Fruit fly (Drosophila melanogaster) whole organism, embryonic: ENCODE data around the gene CG12081.

Experiments
- ATbp ChIP-seq: fragments of 200-800 bp; sonication (Bioruptor generic); optimal IDR thresholded peaks from 2 replicates; lab custom pipeline; 2017; ENCODE audit warnings: missing biosample characterization, mild to moderate bottlenecking, missing genetic modification characterization, missing genetic modification reagents
- Antp ChIP-seq: fragments of 200-800 bp; sonication (Bioruptor generic); optimal IDR thresholded peaks from 3 replicates; lab custom pipeline; 2016; ENCODE audit warnings: missing biosample characterization, missing genetic modification characterization
- Asciz ChIP-seq: fragments of 200-800 bp; sonication (Bioruptor generic); optimal IDR thresholded peaks from 2 replicates; lab custom pipeline; 2017; ENCODE audit warnings: missing biosample characterization, mild to moderate bottlenecking, missing genetic modification characterization, missing genetic modification reagents
- CG1024 ChIP-seq: fragments of 200-800 bp; sonication (Bioruptor generic); IDR thresholded peaks from 2 replicates; pipeline ENCODE4 v1.3.6; 2022; ENCODE audit warnings: missing biosample characterization, missing genetic modification characterization
- CG11695 ChIP-seq: fragments of 200-800 bp; sonication (Bioruptor generic); IDR thresholded peaks from 3 replicates; pipeline ENCODE4 v1.3.6; 2022; ENCODE audit warnings: missing biosample characterization, missing genetic modification characterization
- CG12219 ChIP-seq: fragments of 200-800 bp; sonication (Bioruptor generic); optimal IDR thresholded peaks from 3 replicates; lab custom pipeline; 2018; ENCODE audit warnings: missing biosample characterization, mild to moderate bottlenecking, missing genetic modification characterization
- CG12942 ChIP-seq: fragments of 200-800 bp; sonication (Bioruptor generic); optimal IDR thresholded peaks from 3 replicates; lab custom pipeline; 2016; ENCODE audit warnings: missing biosample characterization, missing genetic modification characterization
- CG15479 ChIP-seq: fragments of 200-800 bp; sonication (Bioruptor generic); optimal IDR thresholded peaks from 3 replicates; lab custom pipeline; 2019; ENCODE audit warnings: missing biosample characterization, mild to moderate bottlenecking, missing genetic modification characterization, moderate library complexity
- CG1602 ChIP-seq: fragments of 200-800 bp; sonication (Bioruptor generic); optimal IDR thresholded peaks from 3 replicates; lab custom pipeline; 2016; ENCODE audit warnings: missing biosample characterization, missing genetic modification characterization
- CG1603 ChIP-seq: fragments of 200-800 bp; sonication (Bioruptor generic); optimal IDR thresholded peaks from 2 replicates; lab custom pipeline; 2019; ENCODE audit warnings: missing biosample characterization, mild to moderate bottlenecking, missing genetic modification characterization, moderate library complexity
- CG17802 ChIP-seq: fragments of 200-800 bp; sonication (Bioruptor generic); optimal IDR thresholded peaks from 2 replicates; lab custom pipeline; 2018; ENCODE audit warnings: missing biosample characterization, mild to moderate bottlenecking, missing genetic modification characterization, moderate library complexity
- CG18262 ChIP-seq: fragments of 200-800 bp; optimal IDR thresholded peaks from 3 replicates; lab custom pipeline; 2019; ENCODE audit warnings: missing biosample characterization, mild to moderate bottlenecking, missing genetic modification characterization, moderate library complexity
- CG18764 ChIP-seq: fragments of 200-800 bp; sonication (Bioruptor generic); optimal IDR thresholded peaks from 3 replicates; lab custom pipeline; 2016; ENCODE audit warnings: missing biosample characterization, missing genetic modification characterization
- CG2202 ChIP-seq: fragments of 200-800 bp; sonication (Bioruptor generic); optimal IDR thresholded peaks from 2 replicates; lab custom pipeline; 2018; ENCODE audit warnings: missing biosample characterization, mild to moderate bottlenecking, missing genetic modification characterization
- CG30431 ChIP-seq: fragments of 200-800 bp; sonication (Bioruptor generic); optimal IDR thresholded peaks from 2 replicates; lab custom pipeline; 2017; ENCODE audit warnings: missing biosample characterization, missing genetic modification characterization
- CG31224 ChIP-seq: fragments of 200-800 bp; sonication (Bioruptor generic); IDR thresholded peaks from 2 replicates; pipeline ENCODE4 v1.3.6; 2022; ENCODE audit warnings: missing biosample characterization, missing genetic modification characterization
- CG34376 ChIP-seq: fragments of 200-800 bp; sonication (Bioruptor generic); optimal IDR thresholded peaks from 2 replicates; lab custom pipeline; 2018; ENCODE audit warnings: missing biosample characterization, mild to moderate bottlenecking, missing genetic modification characterization
- CG4404 ChIP-seq: fragments of 200-800 bp; sonication (Bioruptor generic); IDR thresholded peaks from 2 replicates; pipeline ENCODE4 v1.3.6; 2022; ENCODE audit warnings: missing biosample characterization, missing genetic modification characterization
- CG5180 ChIP-seq: fragments of 200-800 bp; sonication (Bioruptor generic); optimal IDR thresholded peaks from 3 replicates; lab custom pipeline; 2017; ENCODE audit warnings: missing biosample characterization, missing genetic modification characterization, mild to moderate bottlenecking, moderate library complexity, missing genetic modification reagents
- CG6683 ChIP-seq: fragments of 200-800 bp; sonication (Bioruptor generic); optimal IDR thresholded peaks from 2 replicates; lab custom pipeline; 2017; ENCODE audit warnings: missing biosample characterization, mild to moderate bottlenecking, missing genetic modification characterization, missing genetic modification reagents
- CG6854 ChIP-seq: fragments of 200-800 bp; sonication (Bioruptor generic); optimal IDR thresholded peaks from 3 replicates; lab custom pipeline; 2017; ENCODE audit warnings: missing biosample characterization, mild to moderate bottlenecking, missing genetic modification characterization
- D ChIP-seq, 2 experiments: fragments of 200-800 bp in 1 of 2; fragments of >200 bp in 1 of 2; sonication (Bioruptor generic) in 1 of 2; optimal IDR thresholded peaks; 2 replicates in 1 of 2; 3 replicates in 1 of 2; lab custom pipeline; 2017; ENCODE audit warnings: mild to moderate bottlenecking in 1 of 2, missing biosample characterization in 1 of 2, missing genetic modification characterization in 1 of 2, missing genetic modification reagents in 1 of 2
- Dek ChIP-seq: fragments of 200-800 bp; sonication (Bioruptor generic); optimal IDR thresholded peaks from 3 replicates; lab custom pipeline; 2019; ENCODE audit warnings: missing biosample characterization, mild to moderate bottlenecking, missing genetic modification characterization, moderate library complexity
- Dfd ChIP-seq, 2 experiments: fragments of >200 bp; optimal IDR thresholded peaks; 2 replicates each; lab custom pipeline; 2017; ENCODE audit warnings: missing biosample characterization in 2 of 2, missing genetic modification characterization in 2 of 2
- E2f1 ChIP-seq: fragments of 200-800 bp; sonication (Bioruptor generic); IDR thresholded peaks from 2 replicates; pipeline ENCODE4 v1.3.6; 2022; ENCODE audit warnings: missing biosample characterization, missing genetic modification characterization
- Fer3 ChIP-seq: fragments of 200-800 bp; sonication (Bioruptor generic); optimal IDR thresholded peaks from 2 replicates; lab custom pipeline; 2018; ENCODE audit warnings: missing biosample characterization, mild to moderate bottlenecking, missing genetic modification characterization, moderate library complexity
- GATAe ChIP-seq: fragments of 200-800 bp; sonication (Bioruptor generic); conservative IDR thresholded peaks from 2 replicates; pipeline ENCODE4 v1.3.6; 2022; ENCODE audit warnings: missing biosample characterization, missing genetic modification characterization
- Jarid2 ChIP-seq: fragments of 200-800 bp; sonication (Bioruptor generic); optimal IDR thresholded peaks from 3 replicates; lab custom pipeline; 2017; ENCODE audit warnings: mild to moderate bottlenecking, missing biosample characterization, missing genetic modification reagents, missing genetic modification characterization
- Lim3 ChIP-seq: fragments of 200-800 bp; sonication (Bioruptor generic); IDR thresholded peaks from 2 replicates; pipeline ENCODE4 v1.3.6; 2022; ENCODE audit warnings: missing biosample characterization, missing genetic modification characterization
- Lpt ChIP-seq: fragments of >200 bp; optimal IDR thresholded peaks from 2 replicates; lab custom pipeline; 2018; ENCODE audit warnings: missing biosample characterization, missing genetic modification characterization
- NC2α ChIP-seq: fragments of 200-800 bp; sonication (Bioruptor generic); optimal IDR thresholded peaks from 2 replicates; lab custom pipeline; 2016; ENCODE audit warnings: missing biosample characterization, missing genetic modification characterization
- NC2β ChIP-seq: fragments of 200-800 bp; sonication (Bioruptor generic); optimal IDR thresholded peaks from 2 replicates; lab custom pipeline; 2016; ENCODE audit warnings: missing biosample characterization, missing genetic modification characterization
- Nf-YC ChIP-seq: fragments of 200-800 bp; optimal IDR thresholded peaks from 3 replicates; lab custom pipeline; 2019; ENCODE audit warnings: missing biosample characterization, mild to moderate bottlenecking, missing genetic modification characterization, moderate library complexity
- ara ChIP-seq: fragments of 200-800 bp; sonication (Bioruptor generic); IDR thresholded peaks from 2 replicates; pipeline ENCODE4 v1.3.6; 2022; ENCODE audit warnings: missing biosample characterization, missing genetic modification characterization
- bsh ChIP-seq, 2 experiments: fragments of 200-800 bp; sonication (Bioruptor generic); optimal IDR thresholded peaks; 2 replicates each; lab custom pipeline; 2017 to 2018; ENCODE audit warnings: mild to moderate bottlenecking in 2 of 2, missing biosample characterization in 2 of 2, missing genetic modification characterization in 2 of 2, moderate library complexity in 1 of 2
- caup ChIP-seq: fragments of 200-800 bp; sonication (Bioruptor generic); optimal IDR thresholded peaks from 3 replicates; lab custom pipeline; 2017; ENCODE audit warnings: missing biosample characterization, mild to moderate bottlenecking, missing genetic modification characterization, moderate library complexity; ENCODE audit not compliant: severe bottlenecking
- cg ChIP-seq: fragments of 200-800 bp; sonication (Bioruptor generic); optimal IDR thresholded peaks from 3 replicates; lab custom pipeline; 2019; ENCODE audit warnings: missing biosample characterization, mild to moderate bottlenecking, missing genetic modification characterization, moderate library complexity
- chif ChIP-seq, 2 experiments: fragments of 200-800 bp; sonication (Bioruptor generic); optimal IDR thresholded peaks; 3 replicates each; lab custom pipeline; 2016; ENCODE audit warnings: missing biosample characterization in 2 of 2, missing genetic modification characterization in 2 of 2
- crol ChIP-seq: fragments of 200-800 bp; sonication (Bioruptor generic); IDR thresholded peaks from 2 replicates; pipeline ENCODE4 v1.3.6; 2022; ENCODE audit warnings: missing biosample characterization, missing genetic modification characterization
- grau ChIP-seq: fragments of 200-800 bp; optimal IDR thresholded peaks from 3 replicates; lab custom pipeline; 2019; ENCODE audit warnings: missing biosample characterization, mild to moderate bottlenecking, missing genetic modification characterization, moderate library complexity
- grn ChIP-seq: fragments of 200-800 bp; sonication (Bioruptor generic); optimal IDR thresholded peaks from 3 replicates; lab custom pipeline; 2017; ENCODE audit warnings: missing biosample characterization, missing genetic modification characterization
- insv ChIP-seq, 2 experiments: fragments of 200-800 bp; sonication (Bioruptor generic); optimal IDR thresholded peaks; 3 replicates each; lab custom pipeline; 2016 to 2018; ENCODE audit warnings: missing biosample characterization in 2 of 2, missing genetic modification characterization in 2 of 2
- mld ChIP-seq: fragments of 200-800 bp; sonication (Bioruptor generic); IDR thresholded peaks from 3 replicates; pipeline ENCODE4 v1.3.6; 2022; ENCODE audit warnings: missing biosample characterization, missing genetic modification characterization; ENCODE audit not compliant: partially characterized antibody
- oc ChIP-seq: fragments of 200-800 bp; sonication (Bioruptor generic); optimal IDR thresholded peaks from 2 replicates; lab custom pipeline; 2018; ENCODE audit warnings: missing biosample characterization, mild to moderate bottlenecking, missing genetic modification characterization, moderate library complexity
- pros ChIP-seq: fragments of 200-800 bp; sonication (Bioruptor generic); optimal IDR thresholded peaks from 3 replicates; lab custom pipeline; 2019; ENCODE audit warnings: missing biosample characterization, mild to moderate bottlenecking, missing genetic modification characterization, moderate library complexity
- run ChIP-seq: fragments of 200-800 bp; sonication (Bioruptor generic); optimal IDR thresholded peaks from 3 replicates; lab custom pipeline; 2018; ENCODE audit warnings: missing biosample characterization, mild to moderate bottlenecking, missing genetic modification characterization
- tio ChIP-seq: fragments of 200-800 bp; sonication (Bioruptor generic); optimal IDR thresholded peaks from 2 replicates; lab custom pipeline; 2017; ENCODE audit warnings: missing biosample characterization, missing genetic modification characterization, inconsistent platforms
- z ChIP-seq: fragments of 200-800 bp; sonication (Bioruptor generic); IDR thresholded peaks from 3 replicates; pipeline ENCODE4 v1.3.6; 2022; ENCODE audit warnings: missing biosample characterization, missing genetic modification characterization

CG12081 gene

dm6 chrX:8616787-8617432 is 28.3 kb downstream of the CG12081 start (continued):
- TF ChIP-seq tio: no peak
- no peak for TF ChIP-seq Antp (GFP tag; lab: Kevin White, UChicago)
- no peak for TF ChIP-seq grau (tag; lab: Kevin White, UChicago)
- no peak for TF ChIP-seq CG1024
- peak in 1 of 2 experiments; percentile 14 for TF ChIP-seq bsh (GFP tag; optimal IDR thresholded peaks at IDR 0.05; lab: Kevin White, UChicago)
- TF ChIP-seq CG12219 (GFP tag; lab: Kevin White, UChicago): no peak
- no peak for TF ChIP-seq chif (GFP tag; optimal IDR thresholded peaks at IDR 0.05; lab: Kevin White, UChicago)
- no peak for TF ChIP-seq CG6683 (GFP tag; lab: Kevin White, UChicago)
- TF ChIP-seq CG15479 (GFP tag; lab: Kevin White, UChicago): no peak
- TF ChIP-seq grn (GFP tag; lab: Kevin White, UChicago): peak; percentile 4
- TF ChIP-seq Lim3: no peak
- TF ChIP-seq insv (GFP tag; optimal IDR thresholded peaks at IDR 0.05; lab: Kevin White, UChicago): no peak
- no peak for TF ChIP-seq Fer3 (tag; lab: Kevin White, UChicago)
- no peak for TF ChIP-seq E2f1 (GFP tag; lab: Robert Waterston, UW)
- no peak for TF ChIP-seq CG4404
- TF ChIP-seq CG5180 (GFP tag; lab: Kevin White, UChicago): no peak
- TF ChIP-seq CG18764 (GFP tag; lab: Kevin White, UChicago): no peak
- no peak for TF ChIP-seq CG6854 (GFP tag; lab: Kevin White, UChicago)
- no peak for TF ChIP-seq CG31224 (GFP tag; lab: Robert Waterston, UW)
- no peak for TF ChIP-seq mld (GFP tag; lab: Robert Waterston, UW)
- TF ChIP-seq caup: no peak

- TF ChIP-seq ATbp (GFP tag; lab: Kevin White, UChicago) (no peak), crol (GFP tag; lab: Robert Waterston, UW) (peak; percentile 85), Nf-YC (peak; percentile 22), Jarid2 (GFP tag; lab: Kevin White, UChicago) (peak; percentile 24), Dek (no peak), CG34376 (no peak), CG2202 (tag; lab: Kevin White, UChicago) (no peak), pros (GFP tag; lab: Kevin White, UChicago) (peak; percentile 21), oc (peak; percentile 83), Lpt (GFP tag; lab: Kevin White, UChicago) (no peak), Dfd (GFP tag; optimal IDR thresholded peaks at IDR 0.05; lab: Kevin White, UChicago) (no peak), cg (GFP tag; lab: Kevin White, UChicago) (peak; percentile 48), CG1602 (GFP tag; lab: Kevin White, UChicago) (no peak), ara (no peak)
- TF ChIP-seq, all 482 proteins: peak for 6
Measured at dm6 chrX:8622419-8622818, 33.8 kb downstream of the CG12081 start.

- TF ChIP-seq z (GFP tag; lab: Robert Waterston, UW) (no peak), CG1603 (tag; lab: Kevin White, UChicago) (peak; percentile 33), CG30431 (GFP tag; lab: Kevin White, UChicago) (no peak), D (optimal IDR thresholded peaks at IDR 0.05; lab: Kevin White, UChicago) (no peak), D (GFP tag; optimal IDR thresholded peaks at IDR 0.05; lab: Kevin White, UChicago) (no peak), CG17802 (no peak), CG12942 (GFP tag; lab: Kevin White, UChicago) (no peak), run (tag; lab: Kevin White, UChicago) (no peak), NC2β (GFP tag; lab: Kevin White, UChicago) (no peak), CG11695 (GFP tag; lab: Robert Waterston, UW) (0 out of 3 replicates have a peak, but pooled peaks have one; percentile 43), Asciz (GFP tag; lab: Kevin White, UChicago) (no peak), NC2α (no peak), bsh (GFP tag; optimal IDR thresholded peaks at IDR 0.05; lab: Kevin White, UChicago) (peak in 1 of 2 experiments; percentile 8), GATAe (no peak), CG18262 (tag; lab: Kevin White, UChicago) (no peak)
Measured at dm6 chrX:8624867-8625266, 36.3 kb downstream of the CG12081 start.
